Worm (Caenorhabditis elegans): ENCODE measurements around the gene nhr-34.

DNA sequence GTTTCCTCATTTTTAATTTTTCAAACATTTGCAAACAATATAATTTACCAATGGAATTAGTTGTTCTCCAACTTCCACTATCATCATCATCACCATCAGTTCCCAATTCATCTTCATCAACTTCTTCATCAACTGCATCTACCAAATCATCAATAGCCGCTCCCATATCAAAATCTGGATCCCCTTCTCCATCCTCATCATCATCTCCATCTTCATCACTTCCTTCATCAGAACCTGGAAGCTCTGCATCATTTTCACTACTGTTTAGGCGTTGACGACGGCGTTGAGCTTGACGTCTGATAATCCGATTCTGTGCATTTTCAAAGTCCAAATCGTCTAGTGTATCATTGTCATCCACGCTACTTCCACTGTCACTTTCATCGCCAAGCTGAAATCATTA lies 22.4 kb upstream of the nhr-34 start:
- TF ChIP-seq F13H6.1 (tag; optimal IDR thresholded peaks at IDR 0.05) (no peak), mdl-1 (tag; optimal IDR thresholded peaks at IDR 0.05) (no peak), snpc-4 (tag; optimal IDR thresholded peaks at IDR 0.05) (no peak), ceh-16 (tag; optimal IDR thresholded peaks at IDR 0.05) (no peak), gmeb-1 (tag; optimal IDR thresholded peaks at IDR 0.05) (no peak), fos-1 (tag; optimal IDR thresholded peaks at IDR 0.05) (no peak), mbf-1 (tag; optimal IDR thresholded peaks at IDR 0.05) (no peak), ZK546.5 (tag; optimal IDR thresholded peaks at IDR 0.05) (no peak), elt-3 (tag; optimal IDR thresholded peaks at IDR 0.05) (no peak), elt-1 (tag; optimal IDR thresholded peaks at IDR 0.05) (no peak), blmp-1 (tag; optimal IDR thresholded peaks at IDR 0.05; ENCODE audit: insufficient read depth) (no peak), nhr-77 (tag; optimal IDR thresholded peaks at IDR 0.05) (no peak), zag-1 (tag; optimal IDR thresholded peaks at IDR 0.05) (no peak), nhr-23 (tag; optimal IDR thresholded peaks at IDR 0.05) (no peak)
